Fruit fly (Drosophila melanogaster) whole organism, embryonic: ENCODE results near the gene aru.
A peak's percentile ranks its signal among the peaks of the same experiment; 100 is the strongest.

Experiments used
- BEAF-32 ChIP-seq: fragments of 200-800 bp; sonication (Bioruptor generic); optimal IDR thresholded peaks from 3 replicates; lab custom pipeline; 2017; ENCODE audit warnings: missing biosample characterization, missing genetic modification characterization, mild to moderate bottlenecking, moderate library complexity, missing genetic modification reagents
- BtbVII ChIP-seq: fragments of 200-800 bp; sonication (Bioruptor generic); optimal IDR thresholded peaks from 3 replicates; lab custom pipeline; 2017; ENCODE audit warnings: missing biosample characterization, mild to moderate bottlenecking, missing genetic modification characterization
- CG11085 ChIP-seq: fragments of 200-800 bp; sonication (Bioruptor generic); IDR thresholded peaks from 2 replicates; pipeline ENCODE4 v1.3.6; 2022; ENCODE audit warnings: missing biosample characterization, missing genetic modification characterization
- CG12071 ChIP-seq: fragments of 200-800 bp; sonication (Bioruptor generic); optimal IDR thresholded peaks from 3 replicates; lab custom pipeline; 2018; ENCODE audit warnings: missing biosample characterization, mild to moderate bottlenecking, missing genetic modification characterization
- CG13894 ChIP-seq: fragments of 200-800 bp; sonication (Bioruptor generic); optimal IDR thresholded peaks from 3 replicates; lab custom pipeline; 2018; ENCODE audit warnings: missing biosample characterization, mild to moderate bottlenecking, missing genetic modification characterization, moderate library complexity
- CG15073 ChIP-seq: fragments of 200-800 bp; sonication (Bioruptor generic); optimal IDR thresholded peaks from 2 replicates; lab custom pipeline; 2016; ENCODE audit warnings: missing biosample characterization, missing genetic modification characterization
- CG15696 ChIP-seq: fragments of 200-800 bp; sonication (Bioruptor generic); optimal IDR thresholded peaks from 2 replicates; lab custom pipeline; 2019; ENCODE audit warnings: missing biosample characterization, mild to moderate bottlenecking, missing genetic modification characterization, moderate library complexity
- CG18476 ChIP-seq: fragments of 200-800 bp; sonication (Bioruptor generic); optimal IDR thresholded peaks from 2 replicates; lab custom pipeline; 2016; ENCODE audit warnings: missing biosample characterization, mild to moderate bottlenecking, missing genetic modification characterization
- CG2199 ChIP-seq: fragments of 200-800 bp; sonication (Bioruptor generic); IDR thresholded peaks from 3 replicates; pipeline ENCODE4 v1.3.6; 2022; ENCODE audit warnings: missing biosample characterization, missing genetic modification characterization
- CG6689 ChIP-seq: fragments of 200-800 bp; sonication (Bioruptor generic); IDR thresholded peaks from 2 replicates; pipeline ENCODE4 v1.3.6; 2022; ENCODE audit warnings: missing biosample characterization, missing genetic modification characterization
- CG6765 ChIP-seq: fragments of 200-800 bp; sonication (Bioruptor generic); optimal IDR thresholded peaks from 3 replicates; lab custom pipeline; 2017; ENCODE audit warnings: missing biosample characterization, mild to moderate bottlenecking, missing genetic modification characterization
- CG9932 ChIP-seq: fragments of 200-800 bp; sonication (Bioruptor generic); IDR thresholded peaks from 2 replicates; pipeline ENCODE4 v1.3.6; 2022; ENCODE audit warnings: missing biosample characterization, missing genetic modification characterization
- D19B ChIP-seq: fragments of 200-800 bp; sonication (Bioruptor generic); optimal IDR thresholded peaks from 2 replicates; lab custom pipeline; 2017; ENCODE audit warnings: missing biosample characterization, mild to moderate bottlenecking, missing genetic modification characterization
- Dbx ChIP-seq: fragments of 200-800 bp; sonication (Bioruptor generic); IDR thresholded peaks from 3 replicates; pipeline ENCODE4 v1.3.6; 2022; ENCODE audit warnings: missing biosample characterization, missing genetic modification characterization
- Deaf1 ChIP-seq: fragments of 200-800 bp; optimal IDR thresholded peaks from 3 replicates; lab custom pipeline; 2019; ENCODE audit warnings: missing biosample characterization, mild to moderate bottlenecking, missing genetic modification characterization, moderate library complexity
- Dfd ChIP-seq, 2 experiments: fragments of >200 bp; optimal IDR thresholded peaks; 2 replicates each; lab custom pipeline; 2017; ENCODE audit warnings: missing biosample characterization in 2 of 2, missing genetic modification characterization in 2 of 2
- Fer1 ChIP-seq: fragments of 200-800 bp; sonication (Bioruptor generic); optimal IDR thresholded peaks from 2 replicates; lab custom pipeline; 2017; ENCODE audit warnings: missing biosample characterization, mild to moderate bottlenecking, missing genetic modification characterization
- HLHmδ ChIP-seq: fragments of 200-800 bp; sonication (Bioruptor generic); optimal IDR thresholded peaks from 2 replicates; lab custom pipeline; 2018; ENCODE audit warnings: missing biosample characterization, mild to moderate bottlenecking, missing genetic modification characterization, moderate library complexity
- Lhr ChIP-seq: fragments of 200-800 bp; sonication (Bioruptor generic); optimal IDR thresholded peaks from 3 replicates; lab custom pipeline; 2017; ENCODE audit warnings: mild to moderate bottlenecking, missing biosample characterization, missing genetic modification reagents, missing genetic modification characterization
- MBD-R2 ChIP-seq: fragments of 200-800 bp; sonication (Bioruptor generic); IDR thresholded peaks from 2 replicates; pipeline ENCODE4 v1.3.6; 2022; ENCODE audit warnings: missing biosample characterization, missing genetic modification characterization
- Nf-YC ChIP-seq: fragments of 200-800 bp; optimal IDR thresholded peaks from 3 replicates; lab custom pipeline; 2019; ENCODE audit warnings: missing biosample characterization, mild to moderate bottlenecking, missing genetic modification characterization, moderate library complexity
- Oli ChIP-seq: fragments of 200-800 bp; sonication (Bioruptor generic); optimal IDR thresholded peaks from 2 replicates; lab custom pipeline; 2018; ENCODE audit warnings: missing biosample characterization, mild to moderate bottlenecking, missing genetic modification characterization, moderate library complexity
- Opbp ChIP-seq: fragments of 200-800 bp; sonication (Bioruptor generic); IDR thresholded peaks from 3 replicates; pipeline ENCODE4 v1.3.6; 2022; ENCODE audit warnings: missing biosample characterization, missing genetic modification characterization; ENCODE audit not compliant: partially characterized antibody
- Optix ChIP-seq: fragments of 200-800 bp; sonication (Bioruptor generic); IDR thresholded peaks from 3 replicates; pipeline ENCODE4 v1.3.6; 2022; ENCODE audit warnings: missing biosample characterization, missing genetic modification characterization
- PHDP ChIP-seq: fragments of 200-800 bp; sonication (Bioruptor generic); optimal IDR thresholded peaks from 3 replicates; lab custom pipeline; 2018; ENCODE audit warnings: missing biosample characterization, mild to moderate bottlenecking, missing genetic modification characterization, moderate library complexity
- Ravus ChIP-seq: fragments of 200-800 bp; sonication (Bioruptor generic); IDR thresholded peaks from 2 replicates; pipeline ENCODE4 v1.3.6; 2022; ENCODE audit warnings: missing biosample characterization, missing genetic modification characterization
- Trl ChIP-seq, 3 experiments: fragments of >200 bp in 2 of 3; fragments of 200-800 bp in 1 of 3; sonication (Bioruptor generic) in 1 of 3; optimal IDR thresholded peaks; 2 replicates in 1 of 3; 3 replicates in 2 of 3; lab custom pipeline; 2016 to 2017; ENCODE audit warnings: missing biosample characterization in 1 of 3, missing genetic modification characterization in 1 of 3
- Vsx1 ChIP-seq: fragments of 200-800 bp; sonication (Bioruptor generic); optimal IDR thresholded peaks from 2 replicates; lab custom pipeline; 2017; ENCODE audit warnings: missing biosample characterization, mild to moderate bottlenecking, missing genetic modification characterization, missing genetic modification reagents
- crol ChIP-seq: fragments of 200-800 bp; sonication (Bioruptor generic); IDR thresholded peaks from 2 replicates; pipeline ENCODE4 v1.3.6; 2022; ENCODE audit warnings: missing biosample characterization, missing genetic modification characterization
- hth ChIP-seq: fragments of >200 bp; optimal IDR thresholded peaks from 2 replicates; lab custom pipeline; 2017; ENCODE audit warnings: inconsistent platforms
- lmd ChIP-seq: fragments of 200-800 bp; sonication (Bioruptor generic); IDR thresholded peaks from 2 replicates; pipeline ENCODE4 v1.3.6; 2022; ENCODE audit warnings: missing biosample characterization, missing genetic modification characterization
- mam ChIP-seq: fragments of 200-800 bp; sonication (Bioruptor generic); optimal IDR thresholded peaks from 3 replicates; lab custom pipeline; 2016; ENCODE audit warnings: missing biosample characterization, missing genetic modification characterization
- nom ChIP-seq: fragments of 200-800 bp; sonication (Bioruptor generic); optimal IDR thresholded peaks from 2 replicates; lab custom pipeline; 2017; ENCODE audit warnings: missing biosample characterization, missing genetic modification characterization, mild to moderate bottlenecking, moderate library complexity, missing genetic modification reagents
- p53 ChIP-seq: fragments of 200-800 bp; sonication (Bioruptor generic); optimal IDR thresholded peaks from 2 replicates; lab custom pipeline; 2016; ENCODE audit warnings: missing biosample characterization, missing genetic modification characterization
- pnt ChIP-seq: fragments of 200-800 bp; sonication (Bioruptor generic); optimal IDR thresholded peaks from 3 replicates; lab custom pipeline; 2016; ENCODE audit warnings: missing biosample characterization, missing genetic modification characterization
- psq ChIP-seq: fragments of 200-800 bp; sonication (Bioruptor generic); optimal IDR thresholded peaks from 2 replicates; lab custom pipeline; 2017; ENCODE audit warnings: missing biosample characterization, missing genetic modification characterization
- pzg ChIP-seq: fragments of 200-800 bp; sonication (Bioruptor generic); optimal IDR thresholded peaks from 3 replicates; lab custom pipeline; 2018; ENCODE audit warnings: missing biosample characterization, mild to moderate bottlenecking, missing genetic modification characterization, moderate library complexity
- ranshi ChIP-seq: fragments of 200-800 bp; sonication (Bioruptor generic); IDR thresholded peaks from 2 replicates; pipeline ENCODE4 v1.3.6; 2022; ENCODE audit warnings: missing biosample characterization, missing genetic modification characterization
- repo ChIP-seq: fragments of 200-800 bp; sonication (Bioruptor generic); optimal IDR thresholded peaks from 2 replicates; lab custom pipeline; 2016; ENCODE audit warnings: missing biosample characterization, missing genetic modification characterization
- scrt ChIP-seq: fragments of 200-800 bp; sonication (Bioruptor generic); optimal IDR thresholded peaks from 2 replicates; lab custom pipeline; 2018; ENCODE audit warnings: missing biosample characterization, mild to moderate bottlenecking, missing genetic modification characterization, moderate library complexity
- sd ChIP-seq: fragments of 200-800 bp; sonication (Bioruptor generic); optimal IDR thresholded peaks from 3 replicates; lab custom pipeline; 2018; ENCODE audit warnings: missing biosample characterization, mild to moderate bottlenecking, missing genetic modification characterization, moderate library complexity
- so ChIP-seq: fragments of 200-800 bp; sonication (Bioruptor generic); IDR thresholded peaks from 3 replicates; pipeline ENCODE4 v1.3.6; 2022; ENCODE audit warnings: missing biosample characterization, missing genetic modification characterization
- ssp ChIP-seq: fragments of 200-800 bp; sonication (Bioruptor generic); IDR thresholded peaks from 2 replicates; pipeline ENCODE4 v1.3.6; 2022; ENCODE audit warnings: missing biosample characterization, missing genetic modification characterization
- sug ChIP-seq: fragments of 200-800 bp; optimal IDR thresholded peaks from 2 replicates; lab custom pipeline; 2019; ENCODE audit warnings: missing biosample characterization, mild to moderate bottlenecking, missing genetic modification characterization, moderate library complexity
- tgo ChIP-seq: fragments of 200-800 bp; sonication (Bioruptor generic); IDR thresholded peaks from 3 replicates; pipeline ENCODE4 v1.3.6; 2022; ENCODE audit warnings: missing biosample characterization, missing genetic modification characterization
- tna ChIP-seq: fragments of 200-800 bp; sonication (Bioruptor generic); IDR thresholded peaks from 2 replicates; pipeline ENCODE4 v1.3.6; 2022; ENCODE audit warnings: missing biosample characterization, missing genetic modification characterization; ENCODE audit not compliant: partially characterized antibody
- trem ChIP-seq: fragments of 200-800 bp; optimal IDR thresholded peaks from 3 replicates; lab custom pipeline; 2019; ENCODE audit warnings: missing biosample characterization, mild to moderate bottlenecking, missing genetic modification characterization, moderate library complexity
- vfl ChIP-seq: fragments of 200-800 bp; sonication (Bioruptor generic); optimal IDR thresholded peaks from 2 replicates; lab custom pipeline; 2016; ENCODE audit warnings: missing biosample characterization, missing genetic modification characterization
- zf30C ChIP-seq: fragments of 200-800 bp; sonication (Bioruptor generic); optimal IDR thresholded peaks from 3 replicates; lab custom pipeline; 2018; ENCODE audit warnings: missing biosample characterization, mild to moderate bottlenecking, missing genetic modification characterization

The aru gene

DNA sequence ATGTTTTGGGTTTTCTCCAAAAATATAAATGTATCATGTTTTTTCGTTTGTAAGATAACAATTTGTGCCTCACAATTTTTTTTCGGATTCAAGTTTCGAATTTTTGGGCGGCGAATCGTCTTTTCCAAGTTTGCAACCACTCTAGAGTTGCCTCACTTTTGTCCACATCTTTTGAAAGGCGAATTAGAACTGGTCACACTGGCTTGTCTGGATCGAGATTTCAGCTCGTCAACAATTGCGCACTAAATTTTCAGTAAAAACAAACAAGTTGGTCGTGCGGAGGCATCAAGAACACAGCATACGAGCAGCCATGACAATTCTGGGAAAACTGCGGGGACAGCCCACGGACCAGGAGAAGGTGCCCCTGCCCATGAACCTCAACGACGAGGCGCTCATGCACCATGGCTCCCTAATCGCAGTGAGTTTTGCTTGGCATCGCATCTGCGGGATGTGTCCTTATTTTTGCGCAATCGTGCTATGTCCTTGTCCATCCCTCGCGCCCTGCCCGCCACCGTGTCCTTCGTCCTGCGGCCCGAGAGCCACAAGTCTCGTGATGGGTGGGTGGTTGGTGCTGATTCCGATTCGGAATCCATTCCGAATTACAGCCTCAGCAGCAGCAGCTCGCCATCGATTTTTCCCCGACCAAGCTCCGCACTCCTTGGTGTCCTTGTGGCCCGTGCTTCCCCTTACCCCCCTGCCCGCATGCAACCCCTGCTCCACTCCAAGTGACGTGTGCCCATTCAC lies 46.7 kb downstream of the aru start, which contains the start of gene CG3662 (continued):
- TF ChIP-seq Opbp (peak; percentile 64; the same call in 2 of the 3 replicates), nom (GFP tag; lab: Kevin White, UChicago) (no peak), Nf-YC (tag; lab: Kevin White, UChicago) (peak; percentile 20), CG15696 (tag; lab: Kevin White, UChicago) (no peak), CG18476 (GFP tag; lab: Kevin White, UChicago) (no peak), repo (GFP tag; lab: Kevin White, UChicago) (no peak), scrt (peak; percentile 7), Dbx (GFP tag; lab: Robert Waterston, UW) (peak; percentile 5; the same call in 1 of the 3 replicates), tgo (GFP tag; lab: Robert Waterston, UW) (no peak), p53 (peak; percentile 11), BtbVII (GFP tag; lab: Kevin White, UChicago) (no peak), Deaf1 (tag; lab: Kevin White, UChicago) (peak; percentile 85), CG13894 (peak; percentile 40), PHDP (tag; lab: Kevin White, UChicago) (peak; percentile 3), CG11085 (GFP tag; lab: Robert Waterston, UW) (no peak), tna (GFP tag; lab: Robert Waterston, UW) (peak; percentile 10; the same call in 1 of the 2 replicates), D19B (GFP tag; lab: Kevin White, UChicago) (no peak), mam (GFP tag; lab: Kevin White, UChicago) (no peak), lmd (GFP tag; lab: Robert Waterston, UW) (no peak), Dfd (GFP tag; optimal IDR thresholded peaks at IDR 0.05; lab: Kevin White, UChicago) (no peak), CG12071 (no peak), zf30C (peak; percentile 4), Oli (no peak), so (0 out of 3 replicates have a peak, but pooled peaks have one; percentile 29), crol (GFP tag; lab: Robert Waterston, UW) (peak; percentile 87), CG2199 (GFP tag; lab: Robert Waterston, UW) (no peak), ranshi (GFP tag; lab: Robert Waterston, UW) (no peak), Trl (optimal IDR thresholded peaks at IDR 0.05; lab: Kevin White, UChicago) (no peak), Trl (GFP tag; optimal IDR thresholded peaks at IDR 0.05; lab: Kevin White, UChicago) (no peak), psq (GFP tag; lab: Kevin White, UChicago) (no peak), trem (tag; lab: Kevin White, UChicago) (peak; percentile 76), Optix (GFP tag; lab: Robert Waterston, UW) (no peak), pnt (GFP tag; lab: Kevin White, UChicago) (no peak), CG9932 (GFP tag; lab: Robert Waterston, UW) (no peak), pzg (GFP tag; lab: Kevin White, UChicago) (peak; percentile 95), Ravus (GFP tag; lab: Robert Waterston, UW) (no peak), HLHmδ (GFP tag; lab: Kevin White, UChicago) (peak; percentile 11), Vsx1 (GFP tag; lab: Kevin White, UChicago) (no peak), sug (peak; percentile 36), ssp (GFP tag; lab: Robert Waterston, UW) (0 out of 2 replicates have a peak, but pooled peaks have one; percentile 9), hth (lab: Kevin White, UChicago) (no peak), sd (tag; lab: Kevin White, UChicago) (no peak), Lhr (GFP tag; lab: Kevin White, UChicago) (peak; percentile 69), Fer1 (GFP tag; lab: Kevin White, UChicago) (peak; percentile 33), vfl (GFP tag; lab: Kevin White, UChicago) (no peak), CG15073 (GFP tag; lab: Kevin White, UChicago) (no peak), MBD-R2 (GFP tag; lab: Robert Waterston, UW) (peak; percentile 69), CG6765 (GFP tag; lab: Kevin White, UChicago) (no peak), BEAF-32 (GFP tag; lab: Kevin White, UChicago) (peak; percentile 52), CG6689 (no peak)
